Fruit fly (Drosophila melanogaster): ENCODE results near the gene gfzf.

gfzf gene

DNA sequence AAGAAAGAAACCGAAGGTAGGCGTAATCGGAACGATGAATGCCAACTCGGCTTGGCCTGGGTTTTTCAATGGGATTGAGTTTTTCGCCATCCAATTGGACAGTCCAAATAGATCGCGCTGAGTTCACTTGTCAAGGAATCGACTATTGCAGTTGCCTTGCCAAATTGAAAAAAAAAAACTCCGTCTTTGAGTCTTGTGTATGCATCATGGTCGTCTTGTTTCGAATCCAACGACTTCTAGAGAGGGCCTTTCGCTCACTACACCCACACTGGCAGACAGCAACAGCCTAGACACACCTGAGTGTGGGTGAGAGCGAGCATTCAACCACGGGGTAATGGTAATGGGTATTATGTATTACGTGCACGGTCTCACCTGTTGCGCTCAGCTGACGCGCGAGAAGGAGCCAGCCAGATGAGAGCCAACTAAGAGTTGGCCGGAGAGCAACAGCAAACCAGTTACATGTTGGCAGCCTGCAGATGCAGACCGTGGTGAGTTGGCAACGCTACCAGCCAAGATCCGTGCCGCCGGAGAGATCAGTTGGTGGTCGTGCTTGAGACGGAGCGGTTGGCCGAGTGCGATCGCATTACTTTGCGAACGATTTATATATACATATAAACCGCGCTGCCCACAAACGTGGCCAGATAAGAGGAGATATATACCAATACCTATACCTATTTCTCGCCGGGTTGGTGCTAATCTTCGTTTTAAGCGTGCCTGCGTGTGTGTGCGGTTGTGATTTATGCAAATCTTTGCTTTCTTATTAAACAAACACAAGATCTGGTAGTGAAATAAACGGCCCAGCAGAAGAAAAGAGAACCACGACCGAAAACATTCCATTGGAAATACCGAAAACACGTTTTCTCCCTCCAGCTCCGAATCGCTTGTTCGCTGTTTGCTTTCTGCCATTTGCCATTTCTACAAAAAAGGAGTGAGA lies 11.9 kb upstream of the gfzf start, which contains the start of gene sas:
TSS of gene sas (plus strand) at position 453 of the 934 bp plus-strand sequence.
- TF ChIP-seq CG17806 (tag; optimal IDR thresholded peaks at IDR 0.05), result no peak
- no peak for TF ChIP-seq CG9948 (tag; optimal IDR thresholded peaks at IDR 0.05)
- peak; percentile 16 for TF ChIP-seq Snoo (tag; optimal IDR thresholded peaks at IDR 0.05)
- no peak for TF ChIP-seq CG14655 (GFP tag; optimal IDR thresholded peaks at IDR 0.05)
- no peak for TF ChIP-seq CG34367 (tag; optimal IDR thresholded peaks at IDR 0.05)
- TF ChIP-seq gl (tag; optimal IDR thresholded peaks at IDR 0.05), result no peak
- peak; percentile 97 for TF ChIP-seq EcR (GFP tag; optimal IDR thresholded peaks at IDR 0.05)
- TF ChIP-seq CG13204 (GFP tag; optimal IDR thresholded peaks at IDR 0.05), result peak; percentile 14
- no peak for TF ChIP-seq CG8301 (tag; optimal IDR thresholded peaks at IDR 0.05)
- no peak for TF ChIP-seq D1 (tag; optimal IDR thresholded peaks at IDR 0.05)
- no peak for TF ChIP-seq CG10348 (GFP tag; IDR thresholded peaks at IDR 0.05)
- peak; percentile 28 for TF ChIP-seq Pif1B (GFP tag; optimal IDR thresholded peaks at IDR 0.05)
- TF ChIP-seq Pif1A (GFP tag; optimal IDR thresholded peaks at IDR 0.05), result no peak
- no peak for TF ChIP-seq CG8159 (tag; optimal IDR thresholded peaks at IDR 0.05)
- no peak for TF ChIP-seq CG15710 (tag; optimal IDR thresholded peaks at IDR 0.05)
- TF ChIP-seq CG12605 (GFP tag; IDR thresholded peaks at IDR 0.05), result peak; percentile 46; the same call in 1 of the 2 replicates
- peak; percentile 45; the same call in 2 of the 3 replicates for TF ChIP-seq CG4496 (GFP tag; IDR thresholded peaks at IDR 0.05)
- no peak for TF ChIP-seq CG32121 (GFP tag; IDR thresholded peaks at IDR 0.05)
- no peak for TF ChIP-seq rn (GFP tag; IDR thresholded peaks at IDR 0.05)
- TF ChIP-seq Ets98B (GFP tag; IDR thresholded peaks at IDR 0.05), result peak; percentile 17; the same call in 1 of the 2 replicates
- TF ChIP-seq fd96Ca (GFP tag; IDR thresholded peaks at IDR 0.05), result no peak

DNA sequence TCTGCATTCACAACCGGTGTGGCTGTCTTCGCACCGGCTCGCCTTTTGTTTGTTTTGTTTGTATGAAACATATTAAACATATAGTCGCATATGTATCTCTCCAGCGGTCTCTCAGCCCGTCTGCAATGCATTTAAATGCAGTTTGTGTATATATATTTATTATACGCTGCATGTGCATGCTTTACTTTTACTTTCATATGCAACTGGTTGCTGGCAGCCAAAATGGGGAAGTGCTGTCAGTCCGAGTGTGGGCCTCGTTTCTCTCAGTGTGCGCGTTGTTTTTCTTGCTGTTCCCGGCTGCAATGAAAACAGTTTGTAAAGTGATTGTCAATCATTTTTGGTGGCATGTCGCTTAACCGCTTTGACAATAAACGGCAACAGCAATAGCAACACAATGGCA lies 8.8 kb upstream of the gfzf start:
- TF ChIP-seq EcR (GFP tag; optimal IDR thresholded peaks at IDR 0.05) (peak; percentile 9), fd96Ca (GFP tag; IDR thresholded peaks at IDR 0.05) (no peak), CG14655 (GFP tag; optimal IDR thresholded peaks at IDR 0.05) (no peak), Pif1A (GFP tag; optimal IDR thresholded peaks at IDR 0.05) (no peak), gl (tag; optimal IDR thresholded peaks at IDR 0.05) (no peak), Ets98B (GFP tag; IDR thresholded peaks at IDR 0.05) (no peak), Snoo (tag; optimal IDR thresholded peaks at IDR 0.05) (peak; percentile 0), Pif1B (GFP tag; optimal IDR thresholded peaks at IDR 0.05) (peak; percentile 13), CG4496 (GFP tag; IDR thresholded peaks at IDR 0.05) (no peak)

DNA sequence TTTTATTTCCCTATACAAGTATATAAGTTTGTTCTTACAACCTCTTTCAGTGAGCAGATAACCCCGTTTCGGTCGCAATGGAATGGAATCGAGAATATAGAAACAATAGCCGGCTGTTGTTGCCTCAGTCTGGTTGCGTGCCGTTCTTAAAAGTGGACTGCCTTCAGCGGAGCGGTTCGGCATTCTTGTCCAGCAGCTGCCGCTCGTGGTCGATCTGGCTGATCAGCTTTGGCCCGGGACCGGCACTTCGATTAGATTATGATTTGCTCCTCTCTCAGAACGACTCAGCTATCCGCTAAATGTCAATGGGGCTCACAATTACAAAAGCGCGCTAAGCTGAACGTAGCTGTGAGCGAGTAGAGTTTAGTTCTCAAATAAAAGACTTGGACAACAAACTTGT lies 6.3 kb upstream of the gfzf start:
- TF ChIP-seq CG9948 (tag; optimal IDR thresholded peaks at IDR 0.05) (no peak), CG14655 (GFP tag; optimal IDR thresholded peaks at IDR 0.05) (no peak)

DNA sequence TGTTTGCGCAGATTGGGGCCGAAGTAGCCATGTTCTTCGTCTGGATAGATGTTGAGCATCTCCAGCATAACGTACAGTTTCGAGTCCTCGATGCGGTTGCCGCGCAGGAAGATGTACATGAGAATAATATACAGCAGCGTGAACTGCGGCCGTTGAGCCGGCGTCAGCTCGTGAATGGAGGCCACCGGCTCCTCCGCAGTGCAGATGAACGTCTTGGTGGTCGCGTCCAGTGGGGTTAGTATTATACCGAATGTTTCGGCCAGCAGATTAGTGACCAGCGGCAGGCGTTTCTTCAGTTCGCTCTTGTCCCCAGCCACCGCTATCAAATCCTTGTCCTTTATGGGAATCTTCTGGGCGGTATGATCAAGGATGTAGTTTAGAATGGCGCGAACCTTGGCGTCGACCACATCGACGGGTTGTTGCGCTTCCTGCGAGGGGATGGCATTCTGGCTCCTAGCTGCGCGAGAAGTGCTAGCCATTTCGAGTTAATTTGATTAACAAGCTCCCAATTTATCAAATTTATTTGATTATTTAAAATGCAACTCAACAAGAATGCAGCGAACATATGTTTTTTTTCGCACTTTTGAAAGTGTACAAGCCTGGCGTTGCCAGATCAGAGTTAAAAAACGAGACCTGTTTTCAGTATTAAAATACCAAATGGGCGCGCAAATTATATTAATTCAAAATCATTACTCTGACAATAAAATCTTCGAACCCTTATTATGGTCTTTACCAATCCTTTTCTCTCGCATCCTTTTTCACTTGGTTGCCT lies 4.0 kb upstream of the gfzf start, which contains the start of gene MAGE:
TSS of gene MAGE (minus strand) at position 595 of the 772 bp plus-strand sequence.
- TF ChIP-seq Pif1A (GFP tag; optimal IDR thresholded peaks at IDR 0.05) (no peak), Pif1B (GFP tag; optimal IDR thresholded peaks at IDR 0.05) (no peak), rn (GFP tag; IDR thresholded peaks at IDR 0.05) (no peak), Ets98B (GFP tag; IDR thresholded peaks at IDR 0.05) (no peak), CG12605 (GFP tag; IDR thresholded peaks at IDR 0.05) (no peak), CG4496 (GFP tag; IDR thresholded peaks at IDR 0.05) (no peak), CG32121 (GFP tag; IDR thresholded peaks at IDR 0.05) (no peak), CG8301 (tag; optimal IDR thresholded peaks at IDR 0.05) (no peak), CG14655 (GFP tag; optimal IDR thresholded peaks at IDR 0.05) (no peak), CG34367 (tag; optimal IDR thresholded peaks at IDR 0.05) (no peak), CG10348 (GFP tag; IDR thresholded peaks at IDR 0.05) (no peak), EcR (GFP tag; optimal IDR thresholded peaks at IDR 0.05) (no peak), CG9948 (tag; optimal IDR thresholded peaks at IDR 0.05) (no peak), CG8159 (tag; optimal IDR thresholded peaks at IDR 0.05) (no peak)

DNA sequence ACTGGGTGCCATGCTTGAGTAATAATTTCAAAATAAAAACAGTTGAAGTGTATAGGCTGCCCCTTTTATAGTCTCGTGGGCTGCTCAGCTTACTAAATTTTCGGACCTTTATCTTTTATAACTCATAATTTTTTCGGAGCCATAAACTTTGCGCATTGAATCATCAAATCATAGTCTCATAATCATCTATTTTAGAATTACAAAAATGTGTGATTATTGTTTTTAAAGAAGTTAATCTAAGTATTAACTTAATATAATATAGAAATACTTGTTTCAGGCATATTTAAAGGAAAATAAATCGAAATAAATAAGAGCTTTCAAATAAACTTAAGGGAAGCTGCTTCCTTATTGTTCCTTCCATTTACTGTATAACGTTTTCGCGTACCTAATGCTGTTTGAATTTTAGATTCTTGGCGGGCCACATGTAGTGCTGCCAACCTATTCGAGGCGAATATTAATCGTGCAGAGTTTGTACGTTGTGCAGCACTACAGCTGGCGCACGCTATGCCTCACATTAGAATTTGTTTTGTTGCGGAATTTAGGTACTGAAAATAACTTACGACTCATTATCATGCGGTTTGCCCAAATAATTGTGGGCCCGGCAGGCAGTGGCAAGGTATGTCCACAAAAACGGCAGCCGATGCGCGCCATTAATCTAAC lies 6.4 kb downstream of the gfzf start, which contains the start of the genes CG14610 and CG2656:
TSS of gene CG14610 (minus strand) at position 51 of the 660 bp plus-strand sequence.
TSS of gene CG2656 (plus strand) at position 480 of the 660 bp plus-strand sequence.
- TF ChIP-seq rn (GFP tag; IDR thresholded peaks at IDR 0.05) (no peak), CG8301 (tag; optimal IDR thresholded peaks at IDR 0.05) (no peak), CG8159 (tag; optimal IDR thresholded peaks at IDR 0.05) (no peak), D1 (tag; optimal IDR thresholded peaks at IDR 0.05) (peak; percentile 57), CG32121 (GFP tag; IDR thresholded peaks at IDR 0.05) (peak; percentile 34; the same call in 1 of the 2 replicates), Snoo (tag; optimal IDR thresholded peaks at IDR 0.05) (peak; percentile 50), fd96Ca (GFP tag; IDR thresholded peaks at IDR 0.05) (no peak), CG17806 (tag; optimal IDR thresholded peaks at IDR 0.05) (no peak)
